4 worm cellular contexts compared by ENCODE assay signal in genomic region chrIV:7291066-7291465, ce11.
TF ChIP-seq lines count a peak whose summit lies in the region.

No protein-coding gene starts in this region.

TF ChIP-seq in whole organism, L1 larva, 84 proteins besides CTCF, POLR2A, EP300 and RAD21:
- no peak for TF ChIP-seq egl-13 (tag; optimal IDR thresholded peaks at IDR 0.05; lab: Kevin White, UChicago)
- no peak for TF ChIP-seq pqm-1 (tag; optimal IDR thresholded peaks at IDR 0.05; lab: Kevin White, UChicago)
- TF ChIP-seq blmp-1 (tag; optimal IDR thresholded peaks at IDR 0.05; lab: Kevin White, UChicago): no peak
- no peak for TF ChIP-seq nhr-12 (tag; optimal IDR thresholded peaks at IDR 0.05; lab: Kevin White, UChicago)
- TF ChIP-seq ces-1 (GFP tag; optimal IDR thresholded peaks at IDR 0.05; lab: Kevin White, UChicago): no peak
- no peak for TF ChIP-seq zag-1 (tag; optimal IDR thresholded peaks at IDR 0.05; lab: Kevin White, UChicago)
- no peak for TF ChIP-seq ceh-82 (tag; optimal IDR thresholded peaks at IDR 0.05; lab: Kevin White, UChicago)
- TF ChIP-seq efl-1 (optimal IDR thresholded peaks at IDR 0.05; lab: Kevin White, UChicago): peak; percentile 10 to 34
- TF ChIP-seq efl-1 (GFP tag; optimal IDR thresholded peaks at IDR 0.05 in 1 of 2; lab: Kevin White, UChicago): peak; percentile 39 to 94
- no peak for TF ChIP-seq irx-1 (tag; optimal IDR thresholded peaks at IDR 0.05; lab: Kevin White, UChicago)
- no peak for TF ChIP-seq hpl-2 (GFP tag; optimal IDR thresholded peaks at IDR 0.05; lab: Kevin White, UChicago)
- TF ChIP-seq mdl-1 (tag; optimal IDR thresholded peaks at IDR 0.05; lab: Kevin White, UChicago): no peak
- TF ChIP-seq dpl-1 (GFP tag; optimal IDR thresholded peaks at IDR 0.05; lab: Kevin White, UChicago): peak in 1 of 3 experiments; percentile 53
- peak; percentile 20 to 65 for TF ChIP-seq lin-35 (GFP tag; optimal IDR thresholded peaks at IDR 0.05; lab: Kevin White, UChicago)
- TF ChIP-seq isw-1 (GFP tag; IDR thresholded peaks at IDR 0.05; lab: Robert Waterston, UW): no peak

TF ChIP-seq in whole organism, L2 larva, 48 proteins besides CTCF, POLR2A, EP300 and RAD21:
- peak; percentile 14 for TF ChIP-seq nhr-129 (tag; optimal IDR thresholded peaks at IDR 0.05; lab: Kevin White, UChicago)
- TF ChIP-seq skn-1 (tag; optimal IDR thresholded peaks at IDR 0.05; lab: Kevin White, UChicago): no peak
- no peak for TF ChIP-seq elt-3 (tag; optimal IDR thresholded peaks at IDR 0.05; lab: Kevin White, UChicago)
- peak; percentile 19 for TF ChIP-seq fos-1 (tag; optimal IDR thresholded peaks at IDR 0.05; lab: Kevin White, UChicago)
- TF ChIP-seq sma-9 (GFP tag; optimal IDR thresholded peaks at IDR 0.05; lab: Kevin White, UChicago): no peak
- TF ChIP-seq sma-9 (tag; optimal IDR thresholded peaks at IDR 0.05; lab: Kevin White, UChicago): no peak
- TF ChIP-seq egl-27 (tag; optimal IDR thresholded peaks at IDR 0.05; lab: Kevin White, UChicago): no peak
- no peak for TF ChIP-seq sma-3 (GFP tag; optimal IDR thresholded peaks at IDR 0.05; lab: Kevin White, UChicago)
- TF ChIP-seq nhr-10 (tag; optimal IDR thresholded peaks at IDR 0.05; lab: Kevin White, UChicago): no peak
- TF ChIP-seq C34F6.9 (tag; optimal IDR thresholded peaks at IDR 0.05; lab: Kevin White, UChicago): peak; percentile 0
- TF ChIP-seq ZK546.5 (tag; optimal IDR thresholded peaks at IDR 0.05; lab: Kevin White, UChicago): no peak
- TF ChIP-seq zag-1 (tag; optimal IDR thresholded peaks at IDR 0.05; lab: Kevin White, UChicago): no peak
- TF ChIP-seq peb-1 (tag; optimal IDR thresholded peaks at IDR 0.05; lab: Kevin White, UChicago): no peak
- no peak for TF ChIP-seq F13H6.1 (tag; optimal IDR thresholded peaks at IDR 0.05; lab: Kevin White, UChicago)
- peak; percentile 19 for TF ChIP-seq unc-55 (GFP tag; optimal IDR thresholded peaks at IDR 0.05; lab: Kevin White, UChicago)
- TF ChIP-seq elt-1 (tag; optimal IDR thresholded peaks at IDR 0.05; lab: Kevin White, UChicago): no peak
- peak; percentile 10 for TF ChIP-seq crh-2 (tag; optimal IDR thresholded peaks at IDR 0.05; lab: Kevin White, UChicago)
- TF ChIP-seq Y55F3AM.14 (GFP tag; optimal IDR thresholded peaks at IDR 0.05; lab: Kevin White, UChicago): no peak
- no peak for TF ChIP-seq nhr-23 (tag; optimal IDR thresholded peaks at IDR 0.05; lab: Kevin White, UChicago)
- TF ChIP-seq mdl-1 (tag; optimal IDR thresholded peaks at IDR 0.05; lab: Kevin White, UChicago): no peak
- no peak for TF ChIP-seq unc-39 (tag; optimal IDR thresholded peaks at IDR 0.05; lab: Kevin White, UChicago)
- no peak for TF ChIP-seq mab-5 (tag; optimal IDR thresholded peaks at IDR 0.05; lab: Kevin White, UChicago)
- peak; percentile 8 for TF ChIP-seq gmeb-1 (tag; optimal IDR thresholded peaks at IDR 0.05; lab: Kevin White, UChicago)

TF ChIP-seq in whole organism, L3 larva, 47 proteins besides CTCF, POLR2A, EP300 and RAD21:
- TF ChIP-seq zag-1 (tag; optimal IDR thresholded peaks at IDR 0.05; lab: Kevin White, UChicago): no peak
- TF ChIP-seq elt-2 (tag; optimal IDR thresholded peaks at IDR 0.05; lab: Kevin White, UChicago): peak; percentile 18

TF ChIP-seq in whole organism, L4 larva, 104 proteins besides CTCF, POLR2A, EP300 and RAD21:
- TF ChIP-seq arid-1 (GFP tag; conservative IDR thresholded peaks at IDR 0.05; lab: Robert Waterston, UW) (no peak), Y5F2A.4 (GFP tag; optimal IDR thresholded peaks at IDR 0.05; lab: Kevin White, UChicago) (no peak), pqm-1 (tag; optimal IDR thresholded peaks at IDR 0.05; lab: Kevin White, UChicago) (no peak), nhr-25 (tag; optimal IDR thresholded peaks at IDR 0.05; lab: Kevin White, UChicago; ENCODE audit: borderline replicate concordance, insufficient read depth) (no peak), hlh-30 (tag; optimal IDR thresholded peaks at IDR 0.05; lab: Kevin White, UChicago; ENCODE audit: insufficient read depth) (peak; percentile 75), D1046.2 (GFP tag; IDR thresholded peaks at IDR 0.05; lab: Robert Waterston, UW) (no peak), lsy-2 (tag; optimal IDR thresholded peaks at IDR 0.05; lab: Kevin White, UChicago) (no peak), vab-7 (GFP tag; IDR thresholded peaks at IDR 0.05; lab: Robert Waterston, UW) (no peak), nhr-41 (GFP tag; IDR thresholded peaks at IDR 0.05; lab: Robert Waterston, UW) (no peak), mes-2 (tag; optimal IDR thresholded peaks at IDR 0.05; lab: Kevin White, UChicago; ENCODE audit: poor library complexity, severe bottlenecking) (no peak), nhr-77 (tag; optimal IDR thresholded peaks at IDR 0.05; lab: Kevin White, UChicago) (no peak), nhr-28 (tag; optimal IDR thresholded peaks at IDR 0.05; lab: Kevin White, UChicago) (peak; percentile 12), ZK546.5 (tag; optimal IDR thresholded peaks at IDR 0.05; lab: Kevin White, UChicago) (no peak), lin-1 (GFP tag; IDR thresholded peaks at IDR 0.05; lab: Robert Waterston, UW) (no peak), F44E2.7 (GFP tag; IDR thresholded peaks at IDR 0.05; lab: Robert Waterston, UW) (no peak), nhr-42 (GFP tag; IDR thresholded peaks at IDR 0.05; lab: Robert Waterston, UW) (no peak), dve-1 (tag; optimal IDR thresholded peaks at IDR 0.05; lab: Kevin White, UChicago; ENCODE audit: insufficient read depth) (peak; percentile 2), set-16 (GFP tag; IDR thresholded peaks at IDR 0.05; lab: Robert Waterston, UW) (no peak), ZK337.2 (GFP tag; IDR thresholded peaks at IDR 0.05; lab: Robert Waterston, UW) (no peak), spr-3 (GFP tag; optimal IDR thresholded peaks at IDR 0.05; lab: Kevin White, UChicago) (no peak), nhr-111 (GFP tag; optimal IDR thresholded peaks at IDR 0.05; lab: Kevin White, UChicago) (no peak), pha-4 (GFP tag; IDR thresholded peaks at IDR 0.05; lab: Robert Waterston, UW) (no peak), pha-4 (tag; optimal IDR thresholded peaks at IDR 0.05; lab: Kevin White, UChicago) (no peak), ceh-20 (GFP tag; IDR thresholded peaks at IDR 0.05; lab: Robert Waterston, UW) (no peak), sdz-12 (GFP tag; optimal IDR thresholded peaks at IDR 0.05; lab: Kevin White, UChicago) (no peak), ceh-44 (GFP tag; IDR thresholded peaks at IDR 0.05; lab: Robert Waterston, UW) (no peak), zip-2 (tag; optimal IDR thresholded peaks at IDR 0.05; lab: Kevin White, UChicago) (no peak), dmd-9 (GFP tag; IDR thresholded peaks at IDR 0.05; lab: Robert Waterston, UW) (no peak), mep-1 (tag; optimal IDR thresholded peaks at IDR 0.05; lab: Kevin White, UChicago) (no peak), daf-8 (GFP tag; IDR thresholded peaks at IDR 0.05; lab: Robert Waterston, UW) (no peak), dpl-1 (GFP tag; optimal IDR thresholded peaks at IDR 0.05; lab: Kevin White, UChicago) (peak; percentile 28), nhr-237 (tag; optimal IDR thresholded peaks at IDR 0.05; lab: Kevin White, UChicago) (no peak)
TF ChIP-seq in whole organism, L4 larva: peak in this region for 4.

Comparison
In these comparisons a context has a peak if more than half of its experiments do, and no peak if none do; other contexts are left out.
1. Of the 29 proteins assayed by ChIP-seq in both whole organism, L4 larva and whole organism, L1 larva: peak only in whole organism, L4 larva: nhr-28; only in whole organism, L1 larva: none; in both: none; in neither: 27; mixed calls (peak in some experiments, not most) for 1.